Worm (Caenorhabditis elegans): ENCODE measurements around the gene K09C8.9.

Gene K09C8.9

ce11 chrX:11012337-11012736, 44.7 kb upstream of the K09C8.9 start, which contains the start of gene F58A3.3 (continued):
- TF ChIP-seq ceh-30 (tag; optimal IDR thresholded peaks at IDR 0.05): no peak

ce11 chrX:11010565-11010964, 43.0 kb upstream of the K09C8.9 start, which contains the start of gene F58A3.4:
Gene F58A3.4 (minus strand): TSS chrX:11010665.
- no peak for TF ChIP-seq unc-3 (GFP tag; conservative IDR thresholded peaks at IDR 0.05)
- no peak for TF ChIP-seq unc-3 (tag; optimal IDR thresholded peaks at IDR 0.05)
- no peak for TF ChIP-seq ceh-31 (tag; optimal IDR thresholded peaks at IDR 0.05)
- TF ChIP-seq tbx-7 (tag; optimal IDR thresholded peaks at IDR 0.05): no peak
- no peak for TF ChIP-seq ceh-19 (GFP tag; optimal IDR thresholded peaks at IDR 0.05)
- no peak for TF ChIP-seq F13H6.1 (tag; optimal IDR thresholded peaks at IDR 0.05)
- TF ChIP-seq madf-2 (tag; optimal IDR thresholded peaks at IDR 0.05): no peak
- no peak for TF ChIP-seq ceh-14 (tag; optimal IDR thresholded peaks at IDR 0.05)
- no peak for TF ChIP-seq pag-3 (tag; optimal IDR thresholded peaks at IDR 0.05; ENCODE audit: borderline replicate concordance)
- no peak for TF ChIP-seq eyg-1 (tag; optimal IDR thresholded peaks at IDR 0.05)
- TF ChIP-seq ceh-30 (tag; optimal IDR thresholded peaks at IDR 0.05): no peak
- TF ChIP-seq odd-2 (tag; optimal IDR thresholded peaks at IDR 0.05): no peak
- no peak for TF ChIP-seq ceh-24 (tag; optimal IDR thresholded peaks at IDR 0.05)
- no peak for TF ChIP-seq pros-1 (tag; optimal IDR thresholded peaks at IDR 0.05)
- TF ChIP-seq unc-86 (tag; optimal IDR thresholded peaks at IDR 0.05): no peak
- no peak for TF ChIP-seq syd-9 (tag; optimal IDR thresholded peaks at IDR 0.05)
- TF ChIP-seq ceh-34 (tag; optimal IDR thresholded peaks at IDR 0.05): no peak

ce11 chrX:11008954-11009353, 41.4 kb upstream of the K09C8.9 start, which contains the start of gene ttr-31:
Gene ttr-31 (minus strand): TSS chrX:11009054.
- TF ChIP-seq ama-1 (optimal IDR thresholded peaks at IDR 0.05): no peak
- TF ChIP-seq tbx-2 (tag; optimal IDR thresholded peaks at IDR 0.05): no peak
- no peak for TF ChIP-seq che-1 (tag; optimal IDR thresholded peaks at IDR 0.05)
- TF ChIP-seq fkh-6 (tag; optimal IDR thresholded peaks at IDR 0.05): no peak
- TF ChIP-seq fax-1 (tag; optimal IDR thresholded peaks at IDR 0.05): no peak
- no peak for TF ChIP-seq pat-9 (tag; optimal IDR thresholded peaks at IDR 0.05)
- no peak for TF ChIP-seq zip-5 (tag; optimal IDR thresholded peaks at IDR 0.05)
- TF ChIP-seq sdc-2 (tag; optimal IDR thresholded peaks at IDR 0.05): no peak
- TF ChIP-seq hlh-30 (tag; optimal IDR thresholded peaks at IDR 0.05; ENCODE audit: insufficient read depth): no peak
- TF ChIP-seq odd-2 (tag; optimal IDR thresholded peaks at IDR 0.05): no peak
- no peak for TF ChIP-seq ceh-34 (tag; optimal IDR thresholded peaks at IDR 0.05)
- TF ChIP-seq ceh-14 (tag; optimal IDR thresholded peaks at IDR 0.05): no peak
- TF ChIP-seq madf-2 (tag; optimal IDR thresholded peaks at IDR 0.05): no peak
- no peak for TF ChIP-seq sox-2 (GFP tag; IDR thresholded peaks at IDR 0.05)
- TF ChIP-seq ahr-1 (tag; optimal IDR thresholded peaks at IDR 0.05): no peak
- no peak for TF ChIP-seq pax-1 (tag; optimal IDR thresholded peaks at IDR 0.05)
- no peak for TF ChIP-seq ets-4 (tag; optimal IDR thresholded peaks at IDR 0.05)
- TF ChIP-seq ceh-22 (tag; optimal IDR thresholded peaks at IDR 0.05): no peak
- no peak for TF ChIP-seq C38D4.7 (GFP tag; optimal IDR thresholded peaks at IDR 0.05)

DNA sequence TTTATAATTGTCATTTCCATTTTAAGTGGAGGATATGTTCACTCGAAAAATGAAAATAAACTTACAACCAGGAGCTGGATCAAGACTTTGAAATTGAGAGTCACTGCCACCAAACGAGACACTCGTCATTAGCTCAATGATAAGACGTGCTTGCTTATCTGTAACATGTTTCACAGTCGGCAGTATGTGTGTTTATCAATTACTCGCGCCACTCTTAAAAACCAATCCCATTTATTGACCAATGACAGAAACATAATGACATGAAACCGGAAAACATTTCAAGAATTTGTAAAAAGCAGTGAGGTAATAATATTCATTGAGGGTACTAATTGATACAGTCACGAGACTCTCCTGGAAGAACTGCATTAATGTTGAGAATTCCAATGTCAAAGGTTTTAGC, 40.5 kb upstream of the K09C8.9 start, which contains the start of gene del-5:
TSS of gene del-5 (minus strand) at position 130 of the 400 bp plus-strand sequence.
- no peak for TF ChIP-seq zip-5 (tag; optimal IDR thresholded peaks at IDR 0.05)
- TF ChIP-seq elt-2 (tag; optimal IDR thresholded peaks at IDR 0.05): peak; percentile 31

- TF ChIP-seq zip-5 (tag; optimal IDR thresholded peaks at IDR 0.05) (no peak), pha-4 (tag; optimal IDR thresholded peaks at IDR 0.05) (no peak), che-1 (tag; optimal IDR thresholded peaks at IDR 0.05) (no peak), pqm-1 (tag; optimal IDR thresholded peaks at IDR 0.05) (no peak), fkh-10 (GFP tag; optimal IDR thresholded peaks at IDR 0.05) (no peak), Y22D7AL.16 (tag; optimal IDR thresholded peaks at IDR 0.05) (no peak), rnt-1 (tag; optimal IDR thresholded peaks at IDR 0.05) (no peak), lin-11 (tag; optimal IDR thresholded peaks at IDR 0.05) (no peak), F13H6.1 (tag; optimal IDR thresholded peaks at IDR 0.05) (no peak), ceh-24 (tag; optimal IDR thresholded peaks at IDR 0.05) (no peak), hlh-6 (tag; optimal IDR thresholded peaks at IDR 0.05) (no peak), hlh-15 (tag; optimal IDR thresholded peaks at IDR 0.05) (no peak), unc-3 (GFP tag; conservative IDR thresholded peaks at IDR 0.05) (no peak), unc-3 (tag; optimal IDR thresholded peaks at IDR 0.05) (no peak), fkh-6 (tag; optimal IDR thresholded peaks at IDR 0.05) (no peak), ceh-9 (tag; optimal IDR thresholded peaks at IDR 0.05) (no peak), K09A11.1 (tag; optimal IDR thresholded peaks at IDR 0.05; ENCODE audit: insufficient read depth) (no peak), C38D4.7 (GFP tag; optimal IDR thresholded peaks at IDR 0.05) (no peak), dmd-4 (tag; optimal IDR thresholded peaks at IDR 0.05; ENCODE audit: borderline replicate concordance) (no peak), ets-4 (tag; optimal IDR thresholded peaks at IDR 0.05) (no peak)
Measured at ce11 chrX:11007393-11007792, 39.8 kb upstream of the K09C8.9 start.
